Worm (Caenorhabditis elegans) whole organism, late embryonic: ENCODE results near the gene ZK742.6.

Experiments used
- C38D4.7 ChIP-seq: fragments of 200-800 bp; sonication (Bioruptor generic); optimal IDR thresholded peaks from 2 replicates; lab custom pipeline; 2018; ENCODE audit warnings: mild to moderate bottlenecking, missing genetic modification characterization, moderate library complexity, missing compliant biosample characterization
- F13H6.1 ChIP-seq: sonication (generic microtip); optimal IDR thresholded peaks from 2 replicates; lab custom pipeline; 2016; ENCODE audit warnings: missing genetic modification characterization, missing compliant biosample characterization
- K02D7.2 ChIP-seq: sonication (generic microtip); optimal IDR thresholded peaks from 2 replicates; lab custom pipeline; 2017; ENCODE audit warnings: mild to moderate bottlenecking, missing genetic modification characterization, missing compliant biosample characterization
- ama-1 ChIP-seq: fragments of 150-350 bp; optimal IDR thresholded peaks from 2 replicates; lab custom pipeline; 2014
- ceh-14 ChIP-seq: sonication (generic microtip); optimal IDR thresholded peaks from 2 replicates; lab custom pipeline; 2016; ENCODE audit warnings: missing genotype, missing genetic modification characterization, missing compliant biosample characterization
- ceh-19 ChIP-seq: fragments of 200-800 bp; sonication (Bioruptor generic); optimal IDR thresholded peaks from 2 replicates; lab custom pipeline; 2018; ENCODE audit warnings: mild to moderate bottlenecking, missing genetic modification characterization, missing compliant biosample characterization
- ceh-2 ChIP-seq: sonication (generic microtip); optimal IDR thresholded peaks from 2 replicates; lab custom pipeline; 2016; ENCODE audit warnings: missing genotype, missing genetic modification characterization, missing compliant biosample characterization
- ceh-24 ChIP-seq: sonication (generic microtip); optimal IDR thresholded peaks from 2 replicates; lab custom pipeline; 2016; ENCODE audit warnings: mild to moderate bottlenecking, missing genetic modification characterization, missing compliant biosample characterization
- ceh-34 ChIP-seq: sonication (generic microtip); optimal IDR thresholded peaks from 2 replicates; lab custom pipeline; 2016; ENCODE audit warnings: mild to moderate bottlenecking, missing genetic modification characterization, missing compliant biosample characterization
- dmd-4 ChIP-seq: sonication (generic microtip); optimal IDR thresholded peaks from 2 replicates; lab custom pipeline; 2016; ENCODE audit warnings: borderline replicate concordance, missing genetic modification characterization, missing compliant biosample characterization
- elt-2 ChIP-seq: sonication (generic microtip); optimal IDR thresholded peaks from 2 replicates; lab custom pipeline; 2016; ENCODE audit warnings: missing genetic modification reagents, missing genetic modification characterization, missing compliant biosample characterization
- elt-4 ChIP-seq: sonication (generic microtip); optimal IDR thresholded peaks from 2 replicates; lab custom pipeline; 2016; ENCODE audit warnings: missing genetic modification characterization, missing compliant biosample characterization
- ets-4 ChIP-seq: sonication (generic microtip); optimal IDR thresholded peaks from 2 replicates; lab custom pipeline; 2016; ENCODE audit warnings: missing genetic modification characterization, missing compliant biosample characterization
- eyg-1 ChIP-seq: sonication (generic microtip); optimal IDR thresholded peaks from 2 replicates; lab custom pipeline; 2016; ENCODE audit warnings: missing genotype, missing genetic modification characterization, missing compliant biosample characterization
- fax-1 ChIP-seq: sonication (generic microtip); optimal IDR thresholded peaks from 2 replicates; lab custom pipeline; 2016; ENCODE audit warnings: missing genotype, missing genetic modification characterization, missing compliant biosample characterization
- fkh-10 ChIP-seq: fragments of 150-350 bp; optimal IDR thresholded peaks from 2 replicates; lab custom pipeline; 2014; ENCODE audit warnings: missing biosample characterization, missing genetic modification reagents, missing genetic modification characterization
- fkh-6 ChIP-seq: sonication (generic microtip); optimal IDR thresholded peaks from 2 replicates; lab custom pipeline; 2016; ENCODE audit warnings: missing genetic modification characterization, missing compliant biosample characterization
- hlh-6 ChIP-seq: sonication (generic microtip); optimal IDR thresholded peaks from 2 replicates; lab custom pipeline; 2016; ENCODE audit warnings: missing genotype, missing genetic modification characterization, missing compliant biosample characterization
- lim-6 ChIP-seq: sonication (generic microtip); optimal IDR thresholded peaks from 2 replicates; lab custom pipeline; 2016; ENCODE audit warnings: missing genetic modification characterization, missing compliant biosample characterization
- madf-2 ChIP-seq: sonication (generic microtip); optimal IDR thresholded peaks from 2 replicates; lab custom pipeline; 2017; ENCODE audit warnings: missing genetic modification characterization, missing compliant biosample characterization
- mec-3 ChIP-seq: sonication (generic microtip); optimal IDR thresholded peaks from 2 replicates; lab custom pipeline; 2016; ENCODE audit warnings: borderline replicate concordance, missing genetic modification characterization, missing compliant biosample characterization
- nfya-1 ChIP-seq: sonication (generic microtip); optimal IDR thresholded peaks from 2 replicates; lab custom pipeline; 2017; ENCODE audit warnings: missing genetic modification characterization, mild to moderate bottlenecking, missing compliant biosample characterization, antibody characterized with exemption, moderate library complexity
- nhr-11 ChIP-seq: fragments of 150-350 bp; optimal IDR thresholded peaks from 2 replicates; lab custom pipeline; 2014; ENCODE audit warnings: missing biosample characterization, missing genetic modification characterization
- npax-4 ChIP-seq: sonication (generic microtip); optimal IDR thresholded peaks from 2 replicates; lab custom pipeline; 2016; ENCODE audit warnings: missing genetic modification characterization, missing compliant biosample characterization
- pat-9 ChIP-seq: fragments of 200-800 bp; sonication (Bioruptor generic); optimal IDR thresholded peaks from 2 replicates; lab custom pipeline; 2018; ENCODE audit warnings: mild to moderate bottlenecking, missing genetic modification characterization, moderate library complexity, missing compliant biosample characterization
- pax-1 ChIP-seq: fragments of 150-350 bp; optimal IDR thresholded peaks from 2 replicates; lab custom pipeline; 2014; ENCODE audit warnings: missing biosample characterization, missing genetic modification characterization
- pha-4 ChIP-seq: fragments of 150-350 bp; optimal IDR thresholded peaks from 2 replicates; lab custom pipeline; 2018; ENCODE audit warnings: missing biosample characterization, missing genetic modification reagents, missing genetic modification characterization
- pros-1 ChIP-seq: fragments of 150-350 bp; optimal IDR thresholded peaks from 2 replicates; lab custom pipeline; 2014; ENCODE audit warnings: missing biosample characterization, missing genetic modification reagents, missing genetic modification characterization
- rnt-1 ChIP-seq: sonication (generic microtip); optimal IDR thresholded peaks from 2 replicates; lab custom pipeline; 2016; ENCODE audit warnings: missing genetic modification characterization, missing compliant biosample characterization
- tbx-7 ChIP-seq: sonication (generic microtip); optimal IDR thresholded peaks from 2 replicates; lab custom pipeline; 2016; ENCODE audit warnings: missing genotype, missing genetic modification characterization, missing compliant biosample characterization
- ttx-3 ChIP-seq: sonication (generic microtip); optimal IDR thresholded peaks from 2 replicates; lab custom pipeline; 2016; ENCODE audit warnings: missing genetic modification reagents, missing genetic modification characterization, missing compliant biosample characterization
- unc-55 ChIP-seq: sonication (generic microtip); optimal IDR thresholded peaks from 2 replicates; lab custom pipeline; 2017; ENCODE audit warnings: missing biosample characterization, missing genetic modification reagents, missing genetic modification characterization

Gene ZK742.6

ce11 chrV:7814601-7815000 lies at the start of gene ZK742.6:
TSS of gene ZK742.6 (minus strand) at chrV:7814942.
- TF ChIP-seq ceh-19 (GFP tag; lab: Kevin White, UChicago) (no peak), fax-1 (tag; lab: Kevin White, UChicago) (no peak), fkh-10 (GFP tag; lab: Kevin White, UChicago) (no peak), dmd-4 (tag; lab: Kevin White, UChicago) (no peak), tbx-7 (tag; lab: Kevin White, UChicago) (no peak), elt-2 (tag; lab: Kevin White, UChicago) (no peak), lim-6 (tag; lab: Kevin White, UChicago) (no peak), npax-4 (tag; lab: Kevin White, UChicago) (no peak)
- TF ChIP-seq, all 69 proteins: peak for 0

ce11 chrV:7863020-7863523 lies 48.3 kb upstream of the ZK742.6 start, which contains the start of gene C37C3.10:
TSS of gene C37C3.10 (minus strand) at chrV:7863070.
- TF ChIP-seq ets-4 (tag; lab: Kevin White, UChicago), result no peak
- TF ChIP-seq ceh-34 (tag; lab: Kevin White, UChicago), result no peak
- no peak for TF ChIP-seq ceh-24 (tag; lab: Kevin White, UChicago)
- TF ChIP-seq ttx-3, result no peak
- TF ChIP-seq ceh-14 (tag; lab: Kevin White, UChicago), result no peak
- no peak for TF ChIP-seq elt-4 (tag; lab: Kevin White, UChicago)
- TF ChIP-seq ama-1, result no peak
- no peak for TF ChIP-seq mec-3 (tag; lab: Kevin White, UChicago)
- no peak for TF ChIP-seq unc-55 (GFP tag; lab: Kevin White, UChicago)
- TF ChIP-seq fkh-6 (tag; lab: Kevin White, UChicago), result no peak
- TF ChIP-seq nhr-11 (tag; lab: Kevin White, UChicago), result no peak
- TF ChIP-seq pat-9 (tag; lab: Kevin White, UChicago), result no peak
- no peak for TF ChIP-seq ceh-19 (GFP tag; lab: Kevin White, UChicago)
- no peak for TF ChIP-seq pha-4
- no peak for TF ChIP-seq F13H6.1

ce11 chrV:7861792-7862191 lies 47.0 kb upstream of the ZK742.6 start, which contains the start of gene C37C3.17:
TSS of gene C37C3.17 (minus strand) at chrV:7861892.
- TF ChIP-seq ama-1, result no peak
- TF ChIP-seq eyg-1 (tag; lab: Kevin White, UChicago), result no peak
- TF ChIP-seq K02D7.2 (tag; lab: Kevin White, UChicago), result no peak
- TF ChIP-seq pax-1 (tag; lab: Kevin White, UChicago), result no peak
- no peak for TF ChIP-seq nfya-1 (tag; lab: Kevin White, UChicago)
- no peak for TF ChIP-seq tbx-7 (tag; lab: Kevin White, UChicago)

DNA sequence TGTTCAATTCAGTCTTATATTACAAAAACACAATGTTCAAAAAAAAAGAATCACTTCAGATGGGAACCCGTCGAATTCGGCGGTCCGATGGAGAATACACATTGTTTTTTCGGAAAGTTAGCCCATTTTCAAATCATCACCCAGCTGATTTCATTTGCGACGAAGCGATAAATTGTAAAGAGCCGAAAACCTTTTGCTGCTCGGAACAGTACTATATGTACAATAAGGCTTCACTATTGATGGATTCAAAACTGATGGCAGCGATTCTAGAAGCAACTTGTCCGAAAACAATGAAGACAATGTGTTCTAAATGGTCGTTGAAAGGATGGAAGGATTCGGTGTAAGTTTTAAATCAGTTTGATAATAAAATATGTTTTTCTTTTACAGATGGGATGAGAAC lies 43.2 kb upstream of the ZK742.6 start, which contains the start of gene C37C3.1:
TSS of gene C37C3.1 (plus strand) at position 33 of the 400 bp plus-strand sequence.
- no peak for TF ChIP-seq rnt-1 (tag; lab: Kevin White, UChicago)
- no peak for TF ChIP-seq C38D4.7 (GFP tag; lab: Kevin White, UChicago)
- TF ChIP-seq pax-1 (tag; lab: Kevin White, UChicago), result no peak

DNA sequence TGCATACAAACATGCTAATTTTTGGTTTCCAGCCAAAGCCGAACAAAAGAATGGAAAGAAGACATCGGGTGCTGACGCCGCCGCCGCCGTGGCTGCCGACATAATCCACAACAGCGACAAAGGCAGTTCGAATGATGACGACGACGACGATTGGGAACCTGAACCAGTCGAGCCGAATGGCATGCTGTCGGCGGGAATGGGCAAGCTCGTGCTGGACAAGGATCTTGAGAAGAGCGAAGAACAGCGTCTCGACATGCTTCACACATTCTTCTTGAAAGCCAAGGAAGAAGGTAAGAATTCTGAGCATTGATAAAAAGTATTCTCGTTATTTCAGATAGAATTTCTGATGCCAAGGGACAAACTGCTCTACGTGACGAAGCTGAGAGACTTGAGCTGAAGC lies 41.9 kb upstream of the ZK742.6 start:
- no peak for TF ChIP-seq madf-2 (tag; lab: Kevin White, UChicago)
- no peak for TF ChIP-seq lim-6 (tag; lab: Kevin White, UChicago)
- no peak for TF ChIP-seq nfya-1 (tag; lab: Kevin White, UChicago)
- no peak for TF ChIP-seq ceh-24 (tag; lab: Kevin White, UChicago)
- no peak for TF ChIP-seq eyg-1 (tag; lab: Kevin White, UChicago)
- TF ChIP-seq hlh-6 (tag; lab: Kevin White, UChicago), result no peak
- no peak for TF ChIP-seq rnt-1 (tag; lab: Kevin White, UChicago)
- TF ChIP-seq ceh-2 (tag; lab: Kevin White, UChicago), result no peak
- TF ChIP-seq pros-1, result no peak
- no peak for TF ChIP-seq fkh-10 (GFP tag; lab: Kevin White, UChicago)
